Fruit fly (Drosophila melanogaster): ENCODE measurements around the gene CG33543.

The CG33543 gene

dm6 chr2L:1986343-1987280 lies 19.5 kb downstream of the CG33543 start (continued):
- TF ChIP-seq cyc (GFP tag; optimal IDR thresholded peaks at IDR 0.05): peak; percentile 44
- TF ChIP-seq CG6276 (GFP tag; optimal IDR thresholded peaks at IDR 0.05): no peak
- TF ChIP-seq salr (GFP tag; optimal IDR thresholded peaks at IDR 0.05): no peak
- peak; percentile 8 for TF ChIP-seq CG11902 (GFP tag; optimal IDR thresholded peaks at IDR 0.05)
- no peak for TF ChIP-seq CG6854 (GFP tag; optimal IDR thresholded peaks at IDR 0.05)
- peak; percentile 60 for TF ChIP-seq Ets21C (GFP tag; optimal IDR thresholded peaks at IDR 0.05)
- TF ChIP-seq CG6792 (GFP tag; optimal IDR thresholded peaks at IDR 0.05): peak; percentile 51
- TF ChIP-seq Sox14 (GFP tag; optimal IDR thresholded peaks at IDR 0.05): peak; percentile 56
- TF ChIP-seq fd85E (GFP tag; optimal IDR thresholded peaks at IDR 0.05): no peak
- TF ChIP-seq lz (GFP tag; optimal IDR thresholded peaks at IDR 0.05): peak; percentile 69
- peak; percentile 39; the same call in 1 of the 3 replicates for TF ChIP-seq CG8119 (GFP tag; IDR thresholded peaks at IDR 0.05)

dm6 chr2L:1981726-1982367 lies 24.3 kb downstream of the CG33543 start, which contains the start of gene CG7289:
TSS of gene CG7289 (plus strand) at chr2L:1982217.
- TF ChIP-seq CG8319 (GFP tag; optimal IDR thresholded peaks at IDR 0.05) (no peak), Sox102F (GFP tag; optimal IDR thresholded peaks at IDR 0.05) (no peak), CG1621 (tag; optimal IDR thresholded peaks at IDR 0.05) (no peak), acj6 (GFP tag; optimal IDR thresholded peaks at IDR 0.05) (no peak), CG4318 (GFP tag; optimal IDR thresholded peaks at IDR 0.05) (no peak), Hr4 (GFP tag; optimal IDR thresholded peaks at IDR 0.05) (peak; percentile 46), CG7368 (GFP tag; optimal IDR thresholded peaks at IDR 0.05) (no peak), esn (GFP tag; optimal IDR thresholded peaks at IDR 0.05) (peak; percentile 35), OdsH (GFP tag; optimal IDR thresholded peaks at IDR 0.05) (no peak), achi (GFP tag; optimal IDR thresholded peaks at IDR 0.05) (no peak), topi (GFP tag; optimal IDR thresholded peaks at IDR 0.05) (peak; percentile 11), CG8632 (GFP tag; optimal IDR thresholded peaks at IDR 0.05) (no peak), Ets96B (tag; optimal IDR thresholded peaks at IDR 0.05) (no peak), CG6276 (GFP tag; optimal IDR thresholded peaks at IDR 0.05) (no peak), fd85E (GFP tag; optimal IDR thresholded peaks at IDR 0.05) (no peak), Hr39 (GFP tag; optimal IDR thresholded peaks at IDR 0.05) (no peak), fkh (GFP tag; optimal IDR thresholded peaks at IDR 0.05) (no peak), Sox15 (GFP tag; optimal IDR thresholded peaks at IDR 0.05) (no peak), spab (GFP tag; optimal IDR thresholded peaks at IDR 0.05) (no peak), CG15336 (GFP tag; IDR thresholded peaks at IDR 0.05) (no peak), CG31627 (GFP tag; optimal IDR thresholded peaks at IDR 0.05) (peak; percentile 12), CG6792 (GFP tag; optimal IDR thresholded peaks at IDR 0.05) (no peak), CG10669 (GFP tag; optimal IDR thresholded peaks at IDR 0.05) (no peak), ss (GFP tag; optimal IDR thresholded peaks at IDR 0.05) (no peak), cyc (GFP tag; optimal IDR thresholded peaks at IDR 0.05) (no peak), CG6808 (GFP tag; optimal IDR thresholded peaks at IDR 0.05) (no peak), Ets21C (GFP tag; optimal IDR thresholded peaks at IDR 0.05) (no peak), CG11294 (GFP tag; IDR thresholded peaks at IDR 0.05) (no peak), Eip75B (GFP tag; optimal IDR thresholded peaks at IDR 0.05) (no peak), CG34406 (GFP tag; optimal IDR thresholded peaks at IDR 0.05) (no peak), fd59A (GFP tag; optimal IDR thresholded peaks at IDR 0.05) (no peak), CG3032 (tag; optimal IDR thresholded peaks at IDR 0.05) (no peak), CG16779 (tag; optimal IDR thresholded peaks at IDR 0.05) (no peak), Smox (GFP tag; optimal IDR thresholded peaks at IDR 0.05) (no peak), vri (GFP tag; optimal IDR thresholded peaks at IDR 0.05) (no peak), svp (GFP tag) (no peak), CG11902 (GFP tag; optimal IDR thresholded peaks at IDR 0.05) (no peak), CG8119 (GFP tag; IDR thresholded peaks at IDR 0.05) (no peak), Met (GFP tag; optimal IDR thresholded peaks at IDR 0.05) (no peak), Eip93F (GFP tag; optimal IDR thresholded peaks at IDR 0.05) (peak; percentile 4), CG32006 (GFP tag; optimal IDR thresholded peaks at IDR 0.05) (peak; percentile 10), Eip78C (GFP tag) (peak; percentile 29), Lpt (GFP tag; optimal IDR thresholded peaks at IDR 0.05) (no peak)
